Worm (Caenorhabditis elegans) whole organism, early embryonic: Measurements from ENCODE around the gene nhr-251.

ENCODE experiments used
- B0310.2 ChIP-seq: sonication (generic microtip); optimal IDR thresholded peaks from 2 replicates; lab custom pipeline; 2016; ENCODE audit warnings: mild to moderate bottlenecking, missing genetic modification characterization, missing compliant biosample characterization
- aly-1 ChIP-seq: sonication (generic microtip); optimal IDR thresholded peaks from 2 replicates; lab custom pipeline; 2016; ENCODE audit warnings: missing genetic modification characterization, missing compliant biosample characterization
- ama-1 ChIP-seq: fragments of 150-350 bp; optimal IDR thresholded peaks from 2 replicates; lab custom pipeline; 2014
- ceh-13 ChIP-seq: fragments of 200-800 bp; sonication (Bioruptor generic); optimal IDR thresholded peaks from 2 replicates; lab custom pipeline; 2018; ENCODE audit warnings: mild to moderate bottlenecking, missing genetic modification characterization, missing compliant biosample characterization
- ceh-36 ChIP-seq: sonication (generic microtip); optimal IDR thresholded peaks from 2 replicates; lab custom pipeline; 2016; ENCODE audit warnings: missing genetic modification characterization, inconsistent platforms, missing compliant biosample characterization
- ets-7 ChIP-seq: sonication (generic microtip); optimal IDR thresholded peaks from 2 replicates; lab custom pipeline; 2016; ENCODE audit warnings: missing genotype, missing genetic modification characterization, missing compliant biosample characterization
- flt-1 ChIP-seq: fragments of 200-800 bp; sonication (Bioruptor generic); IDR thresholded peaks from 2 replicates; pipeline ENCODE4 v1.3.6; 2022; ENCODE audit warnings: missing genetic modification characterization, missing compliant biosample characterization
- hmbx-1 ChIP-seq: sonication (generic microtip); optimal IDR thresholded peaks from 2 replicates; lab custom pipeline; 2016; ENCODE audit warnings: mild to moderate bottlenecking, missing genetic modification characterization, missing compliant biosample characterization
- hmg-4 ChIP-seq: fragments of 200-800 bp; sonication (Bioruptor generic); optimal IDR thresholded peaks from 2 replicates; lab custom pipeline; 2018; ENCODE audit warnings: mild to moderate bottlenecking, missing genetic modification characterization, missing compliant biosample characterization
- hnd-1 ChIP-seq: sonication (generic microtip); optimal IDR thresholded peaks from 2 replicates; lab custom pipeline; 2016; ENCODE audit warnings: missing genetic modification characterization, missing compliant biosample characterization
- pes-1 ChIP-seq: fragments of 200-800 bp; sonication (Bioruptor generic); IDR thresholded peaks from 2 replicates; pipeline ENCODE4 v1.3.6; 2022; ENCODE audit warnings: missing genetic modification reagents, missing genetic modification characterization, missing compliant biosample characterization
- sea-1 ChIP-seq: fragments of 200-800 bp; sonication (Bioruptor generic); conservative IDR thresholded peaks from 2 replicates; pipeline ENCODE4 v1.3.6; 2022; ENCODE audit warnings: missing genetic modification characterization, missing compliant biosample characterization
- tbx-11 ChIP-seq: fragments of 200-800 bp; sonication (Bioruptor generic); IDR thresholded peaks from 2 replicates; pipeline ENCODE4 v1.3.6; 2022; ENCODE audit warnings: missing genetic modification characterization, missing compliant biosample characterization
- tra-4 ChIP-seq: sonication (generic microtip); optimal IDR thresholded peaks from 2 replicates; lab custom pipeline; 2017; ENCODE audit warnings: missing genetic modification characterization, missing compliant biosample characterization

DNA sequence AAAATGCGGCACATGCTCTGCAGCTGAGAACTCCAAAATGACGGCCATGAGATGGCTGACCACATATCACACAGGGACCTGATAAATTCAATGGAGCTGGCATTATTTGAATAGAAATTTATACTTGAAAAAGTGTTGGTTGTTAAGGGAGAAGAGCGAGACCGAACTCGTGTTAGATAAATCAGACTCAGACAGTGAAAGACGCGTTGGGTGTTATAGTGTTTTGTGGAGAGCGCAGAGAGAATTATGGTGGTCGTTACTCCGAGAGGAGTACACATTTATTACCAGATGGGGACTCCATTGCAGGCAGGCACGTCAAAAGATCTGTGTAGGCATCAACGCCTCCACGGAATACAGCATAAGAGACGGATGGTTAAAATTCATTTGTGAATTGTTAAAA lies 42.4 kb downstream of the nhr-251 start, which contains the start of gene nhr-190:
- TF ChIP-seq flt-1 (GFP tag; lab: Robert Waterston, UW) (no peak), ceh-36 (tag; lab: Kevin White, UChicago) (no peak), hmg-4 (GFP tag; lab: Kevin White, UChicago) (no peak), ama-1 (no peak), ceh-13 (GFP tag; lab: Kevin White, UChicago) (no peak), hmbx-1 (tag; lab: Kevin White, UChicago) (no peak), B0310.2 (tag; lab: Kevin White, UChicago) (no peak), pes-1 (GFP tag; lab: Robert Waterston, UW) (no peak), sea-1 (GFP tag; lab: Robert Waterston, UW) (no peak), hnd-1 (no peak), ets-7 (tag; lab: Kevin White, UChicago) (no peak), aly-1 (tag; lab: Kevin White, UChicago) (no peak), tra-4 (tag; lab: Kevin White, UChicago) (no peak), tbx-11 (GFP tag; lab: Robert Waterston, UW) (no peak)
